Fruit fly (Drosophila melanogaster): ENCODE measurements around the gene Tim9a.

DNA sequence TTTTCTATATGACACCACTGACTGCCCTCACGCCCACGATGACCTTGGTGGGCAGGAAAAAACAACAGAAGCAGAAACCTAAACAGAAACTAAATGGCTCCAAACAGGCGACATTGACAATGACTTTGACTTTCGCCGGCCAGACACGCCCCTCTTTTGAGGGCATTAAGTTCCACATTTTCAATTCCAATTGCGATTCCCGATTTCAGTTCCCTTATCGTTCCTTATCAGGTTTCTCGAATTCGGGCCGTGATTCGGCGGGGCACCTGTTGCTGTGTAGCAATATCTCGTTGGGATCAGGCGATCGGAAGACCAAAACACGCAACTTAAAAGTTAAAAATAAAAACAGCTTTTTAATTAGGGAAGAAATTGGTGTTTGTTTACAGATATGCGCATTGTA, 22.7 kb downstream of the Tim9a start:
- TF ChIP-seq CG7045 (GFP tag; optimal IDR thresholded peaks at IDR 0.05), result no peak
- TF ChIP-seq CG1620 (GFP tag; optimal IDR thresholded peaks at IDR 0.05), result no peak
